Fruit fly (Drosophila melanogaster): ENCODE data around the gene Pp2B-14D.

- TF ChIP-seq CG8478 (optimal IDR thresholded peaks at IDR 0.05) (no peak), Dll (optimal IDR thresholded peaks at IDR 0.05) (no peak)
These were observed 6.8 kb downstream of the Pp2B-14D start for dm6 chrX:16552968-16553417.

Measured in whole organism.